In the genomic region with DNA sequence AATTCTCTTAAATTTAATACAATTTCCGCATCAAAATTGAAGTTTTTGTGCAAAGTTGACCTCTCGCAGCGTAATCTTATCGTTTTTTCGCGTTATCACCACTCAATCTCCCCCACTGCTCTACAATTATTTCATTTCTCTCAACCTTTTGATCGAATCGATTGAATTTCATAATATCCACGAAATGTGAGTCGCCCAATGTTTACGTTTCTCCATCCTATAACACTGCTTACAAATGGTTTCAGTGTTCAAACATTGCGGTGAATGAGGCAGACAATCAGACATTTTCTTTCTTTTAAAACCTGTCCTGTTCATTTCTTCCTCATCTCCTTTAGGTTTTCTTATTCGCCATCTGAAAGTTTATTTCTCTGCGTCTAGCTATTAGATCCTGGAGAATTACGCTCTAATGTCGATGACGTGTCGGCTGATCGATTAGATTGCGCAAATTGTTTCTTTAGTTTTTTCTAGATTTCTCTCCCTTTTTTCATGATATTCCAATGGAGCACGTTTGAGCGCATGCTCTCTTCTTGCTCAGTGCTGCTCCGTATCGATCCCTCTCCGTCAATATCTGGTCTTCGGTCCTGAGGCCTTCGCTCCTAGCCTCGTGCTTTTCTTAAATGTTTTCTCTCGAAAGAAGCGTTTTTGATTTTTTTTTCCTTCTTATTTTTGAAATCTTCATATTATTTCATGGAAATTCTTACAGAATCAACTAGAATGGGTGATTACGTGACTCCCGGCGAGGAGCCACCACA, we compare ENCODE assay signal across 5 worm cellular contexts.
TF ChIP-seq lines count a peak whose summit lies in the region.

unc-32 (plus strand) TSS at position 702 of the 752 bp plus-strand sequence.

TF ChIP-seq in whole organism, L1 larva, 84 proteins besides CTCF, POLR2A, EP300 and RAD21 (continued from another document and continues in another):
- TF ChIP-seq efl-1 (optimal IDR thresholded peaks at IDR 0.05; lab: Kevin White, UChicago) (peak; percentile 39 to 40), efl-1 (GFP tag; optimal IDR thresholded peaks at IDR 0.05 in 1 of 2; lab: Kevin White, UChicago) (peak; percentile 35 to 37), ceh-90 (tag; optimal IDR thresholded peaks at IDR 0.05; lab: Kevin White, UChicago) (no peak), ztf-4 (tag; optimal IDR thresholded peaks at IDR 0.05; lab: Kevin White, UChicago) (no peak), mdl-1 (tag; optimal IDR thresholded peaks at IDR 0.05; lab: Kevin White, UChicago) (peak in 1 of 2 experiments; percentile 18), nhr-11 (tag; optimal IDR thresholded peaks at IDR 0.05; lab: Kevin White, UChicago) (no peak), Y116A8C.19 (tag; optimal IDR thresholded peaks at IDR 0.05; lab: Kevin White, UChicago; ENCODE audit: borderline replicate concordance) (no peak), ceh-63 (GFP tag; optimal IDR thresholded peaks at IDR 0.05; lab: Kevin White, UChicago) (no peak), ceh-88 (GFP tag; IDR thresholded peaks at IDR 0.05; lab: Robert Waterston, UW) (no peak), ceh-8 (GFP tag; optimal IDR thresholded peaks at IDR 0.05; lab: Kevin White, UChicago) (no peak), lin-14 (GFP tag; optimal IDR thresholded peaks at IDR 0.05; lab: Kevin White, UChicago) (peak; percentile 84), nhr-19 (GFP tag; conservative IDR thresholded peaks at IDR 0.05; lab: Robert Waterston, UW) (no peak), nhr-77 (tag; optimal IDR thresholded peaks at IDR 0.05; lab: Kevin White, UChicago) (no peak), fkh-4 (tag; optimal IDR thresholded peaks at IDR 0.05; lab: Kevin White, UChicago; ENCODE audit: borderline replicate concordance) (no peak), nhr-237 (tag; optimal IDR thresholded peaks at IDR 0.05; lab: Kevin White, UChicago) (no peak), swsn-7 (tag; optimal IDR thresholded peaks at IDR 0.05; lab: Kevin White, UChicago) (peak; percentile 35), ets-5 (GFP tag; IDR thresholded peaks at IDR 0.05; lab: Robert Waterston, UW) (no peak), unc-86 (tag; optimal IDR thresholded peaks at IDR 0.05; lab: Kevin White, UChicago) (peak; percentile 40), fkh-10 (GFP tag; optimal IDR thresholded peaks at IDR 0.05; lab: Kevin White, UChicago) (peak; percentile 33), lin-13 (GFP tag; optimal IDR thresholded peaks at IDR 0.05; lab: Kevin White, UChicago) (no peak), lin-39 (tag; optimal IDR thresholded peaks at IDR 0.05; lab: Kevin White, UChicago) (no peak), nhr-76 (tag; optimal IDR thresholded peaks at IDR 0.05; lab: Kevin White, UChicago) (no peak), lin-35 (GFP tag; optimal IDR thresholded peaks at IDR 0.05; lab: Kevin White, UChicago) (peak; percentile 41 to 47), nhr-90 (tag; optimal IDR thresholded peaks at IDR 0.05; lab: Kevin White, UChicago; ENCODE audit: poor library complexity) (no peak)

TF ChIP-seq in whole organism, L2 larva, 48 proteins besides CTCF, POLR2A, EP300 and RAD21 (continued from another document and continues in another):
- TF ChIP-seq ZK546.5 (tag; optimal IDR thresholded peaks at IDR 0.05; lab: Kevin White, UChicago), result no peak
- TF ChIP-seq ztf-11 (tag; optimal IDR thresholded peaks at IDR 0.05; lab: Kevin White, UChicago), result no peak
- peak; percentile 34 to 83 for TF ChIP-seq lsy-2 (tag; optimal IDR thresholded peaks at IDR 0.05; lab: Kevin White, UChicago)
- TF ChIP-seq aly-2 (tag; optimal IDR thresholded peaks at IDR 0.05; lab: Kevin White, UChicago), result no peak
- TF ChIP-seq mab-5 (tag; optimal IDR thresholded peaks at IDR 0.05; lab: Kevin White, UChicago), result no peak
- peak; percentile 94 for TF ChIP-seq crh-2 (tag; optimal IDR thresholded peaks at IDR 0.05; lab: Kevin White, UChicago)
- TF ChIP-seq peb-1 (tag; optimal IDR thresholded peaks at IDR 0.05; lab: Kevin White, UChicago), result no peak
- no peak for TF ChIP-seq lin-39 (tag; optimal IDR thresholded peaks at IDR 0.05; lab: Kevin White, UChicago)
- no peak for TF ChIP-seq nhr-77 (tag; optimal IDR thresholded peaks at IDR 0.05; lab: Kevin White, UChicago)
- peak; percentile 70 for TF ChIP-seq unc-55 (GFP tag; optimal IDR thresholded peaks at IDR 0.05; lab: Kevin White, UChicago)
- no peak for TF ChIP-seq nhr-12 (tag; optimal IDR thresholded peaks at IDR 0.05; lab: Kevin White, UChicago)
- TF ChIP-seq nhr-237 (tag; optimal IDR thresholded peaks at IDR 0.05; lab: Kevin White, UChicago), result no peak
- peak in 1 of 2 experiments; percentile 69 for TF ChIP-seq mdl-1 (tag; optimal IDR thresholded peaks at IDR 0.05; lab: Kevin White, UChicago)
- TF ChIP-seq nhr-11 (tag; optimal IDR thresholded peaks at IDR 0.05; lab: Kevin White, UChicago), result no peak
- no peak for TF ChIP-seq F13H6.1 (tag; optimal IDR thresholded peaks at IDR 0.05; lab: Kevin White, UChicago)
- TF ChIP-seq egl-27 (tag; optimal IDR thresholded peaks at IDR 0.05; lab: Kevin White, UChicago), result peak; percentile 29
- no peak for TF ChIP-seq unc-62 (GFP tag; optimal IDR thresholded peaks at IDR 0.05; lab: Kevin White, UChicago)
- no peak for TF ChIP-seq ceh-82 (tag; optimal IDR thresholded peaks at IDR 0.05; lab: Kevin White, UChicago)
- TF ChIP-seq nhr-129 (tag; optimal IDR thresholded peaks at IDR 0.05; lab: Kevin White, UChicago), result peak; percentile 62
- TF ChIP-seq fos-1 (tag; optimal IDR thresholded peaks at IDR 0.05; lab: Kevin White, UChicago), result peak; percentile 6
- no peak for TF ChIP-seq nhr-23 (tag; optimal IDR thresholded peaks at IDR 0.05; lab: Kevin White, UChicago)
- no peak for TF ChIP-seq mbf-1 (tag; optimal IDR thresholded peaks at IDR 0.05; lab: Kevin White, UChicago)
- no peak for TF ChIP-seq ztf-4 (tag; optimal IDR thresholded peaks at IDR 0.05; lab: Kevin White, UChicago)
- TF ChIP-seq unc-39 (tag; optimal IDR thresholded peaks at IDR 0.05; lab: Kevin White, UChicago), result no peak
- no peak for TF ChIP-seq elt-3 (tag; optimal IDR thresholded peaks at IDR 0.05; lab: Kevin White, UChicago)
- no peak for TF ChIP-seq nhr-25 (tag; optimal IDR thresholded peaks at IDR 0.05; lab: Kevin White, UChicago)
- no peak for TF ChIP-seq ceh-16 (tag; optimal IDR thresholded peaks at IDR 0.05; lab: Kevin White, UChicago)

TF ChIP-seq in whole organism, L3 larva, 47 proteins besides CTCF, POLR2A, EP300 and RAD21 (continued from another document):
- peak; percentile 19 for TF ChIP-seq nhr-25 (tag; optimal IDR thresholded peaks at IDR 0.05; lab: Kevin White, UChicago)
- peak; percentile 44 for TF ChIP-seq sea-2 (GFP tag; optimal IDR thresholded peaks at IDR 0.05; lab: Kevin White, UChicago)
- peak; percentile 33 for TF ChIP-seq elt-2 (tag; optimal IDR thresholded peaks at IDR 0.05; lab: Kevin White, UChicago)
- TF ChIP-seq ama-1 (optimal IDR thresholded peaks at IDR 0.05; lab: Kevin White, UChicago), result no peak
- peak; percentile 80 for TF ChIP-seq lin-39 (tag; optimal IDR thresholded peaks at IDR 0.05; lab: Kevin White, UChicago)
- TF ChIP-seq ztf-11 (tag; optimal IDR thresholded peaks at IDR 0.05; lab: Kevin White, UChicago), result no peak

TF ChIP-seq in whole organism, L4 larva, 104 proteins besides CTCF, POLR2A, EP300 and RAD21 (continued from another document):
- peak; percentile 59 for TF ChIP-seq mep-1 (tag; optimal IDR thresholded peaks at IDR 0.05; lab: Kevin White, UChicago)
- TF ChIP-seq hif-1 (tag; optimal IDR thresholded peaks at IDR 0.05; lab: Kevin White, UChicago), result peak in 1 of 2 experiments; percentile 47
- peak; percentile 54 for TF ChIP-seq fkh-10 (GFP tag; optimal IDR thresholded peaks at IDR 0.05; lab: Kevin White, UChicago)
- TF ChIP-seq ces-1 (GFP tag; optimal IDR thresholded peaks at IDR 0.05; lab: Kevin White, UChicago), result peak; percentile 38
- no peak for TF ChIP-seq daf-16 (GFP tag; optimal IDR thresholded peaks at IDR 0.05; lab: Kevin White, UChicago)
- TF ChIP-seq daf-16 (tag; optimal IDR thresholded peaks at IDR 0.05; lab: Kevin White, UChicago), result peak; percentile 21
- TF ChIP-seq dpl-1 (GFP tag; optimal IDR thresholded peaks at IDR 0.05; lab: Kevin White, UChicago), result peak; percentile 46
- TF ChIP-seq madf-9 (GFP tag; conservative IDR thresholded peaks at IDR 0.05; lab: Robert Waterston, UW), result no peak
- no peak for TF ChIP-seq lin-29 (GFP tag; IDR thresholded peaks at IDR 0.05; lab: Robert Waterston, UW)
- TF ChIP-seq jun-1 (tag; optimal IDR thresholded peaks at IDR 0.05; lab: Kevin White, UChicago), result no peak
- TF ChIP-seq lin-38 (GFP tag; IDR thresholded peaks at IDR 0.05; lab: Robert Waterston, UW), result peak; percentile 36
- TF ChIP-seq aha-1 (tag; lab: Kevin White, UChicago), result peak; percentile 24
- TF ChIP-seq ctbp-1 (GFP tag; IDR thresholded peaks at IDR 0.05; lab: Robert Waterston, UW), result peak; percentile 53; the same call in 1 of the 2 replicates
- no peak for TF ChIP-seq vab-7 (GFP tag; IDR thresholded peaks at IDR 0.05; lab: Robert Waterston, UW)
- no peak for TF ChIP-seq nhr-28 (tag; optimal IDR thresholded peaks at IDR 0.05; lab: Kevin White, UChicago)
- TF ChIP-seq set-16 (GFP tag; IDR thresholded peaks at IDR 0.05; lab: Robert Waterston, UW), result 0 out of 2 replicates have a peak, but pooled peaks have one; percentile 5
- peak; percentile 1 for TF ChIP-seq F37D6.2 (tag; optimal IDR thresholded peaks at IDR 0.05; lab: Kevin White, UChicago)
- peak; percentile 46; the same call in 1 of the 2 replicates for TF ChIP-seq hmg-1.1 (GFP tag; IDR thresholded peaks at IDR 0.05; lab: Robert Waterston, UW)
- TF ChIP-seq F44E2.7 (GFP tag; IDR thresholded peaks at IDR 0.05; lab: Robert Waterston, UW), result no peak
- TF ChIP-seq dmd-6 (GFP tag; IDR thresholded peaks at IDR 0.05; lab: Robert Waterston, UW), result peak; percentile 19; the same call in 1 of the 2 replicates
- TF ChIP-seq mes-2 (tag; optimal IDR thresholded peaks at IDR 0.05; lab: Kevin White, UChicago; ENCODE audit: poor library complexity, severe bottlenecking), result peak; percentile 50
- TF ChIP-seq lsy-2 (tag; optimal IDR thresholded peaks at IDR 0.05; lab: Kevin White, UChicago), result peak; percentile 68 to 88
- no peak for TF ChIP-seq F10B5.3 (tag; optimal IDR thresholded peaks at IDR 0.05; lab: Kevin White, UChicago)
- 0 out of 2 replicates have a peak, but pooled peaks have one; percentile 50 for TF ChIP-seq ceh-20 (GFP tag; IDR thresholded peaks at IDR 0.05; lab: Robert Waterston, UW)

TF ChIP-seq in whole organism, young adult, 124 proteins besides CTCF, POLR2A, EP300 and RAD21 (continued from another document):
- no peak for TF ChIP-seq B0336.3 (GFP tag; IDR thresholded peaks at IDR 0.05; lab: Robert Waterston, UW)
- no peak for TF ChIP-seq egl-18 (GFP tag; IDR thresholded peaks at IDR 0.05; lab: Robert Waterston, UW)
- no peak for TF ChIP-seq nfya-1 (tag; optimal IDR thresholded peaks at IDR 0.05; lab: Kevin White, UChicago; ENCODE audit: borderline replicate concordance, insufficient read depth)
- TF ChIP-seq athp-1 (tag; optimal IDR thresholded peaks at IDR 0.05; lab: Kevin White, UChicago), result peak; percentile 22
- TF ChIP-seq hmg-20 (GFP tag; IDR thresholded peaks at IDR 0.05; lab: Robert Waterston, UW), result no peak
- TF ChIP-seq madf-3 (GFP tag; IDR thresholded peaks at IDR 0.05; lab: Robert Waterston, UW), result no peak
- TF ChIP-seq let-526 (GFP tag; IDR thresholded peaks at IDR 0.05; lab: Robert Waterston, UW), result no peak
- TF ChIP-seq D2030.7 (GFP tag; IDR thresholded peaks at IDR 0.05; lab: Robert Waterston, UW), result no peak
- TF ChIP-seq ztf-18 (tag; optimal IDR thresholded peaks at IDR 0.05; lab: Kevin White, UChicago), result no peak
- peak; percentile 18 for TF ChIP-seq lin-40 (tag; optimal IDR thresholded peaks at IDR 0.05; lab: Kevin White, UChicago)
- TF ChIP-seq ceh-27 (GFP tag; optimal IDR thresholded peaks at IDR 0.05; lab: Kevin White, UChicago), result no peak
- TF ChIP-seq chd-7 (tag; optimal IDR thresholded peaks at IDR 0.05; lab: Kevin White, UChicago), result peak; percentile 21
- no peak for TF ChIP-seq efl-1 (GFP tag; optimal IDR thresholded peaks at IDR 0.05; lab: Kevin White, UChicago)
- no peak for TF ChIP-seq aptf-2 (GFP tag; conservative IDR thresholded peaks at IDR 0.05; lab: Robert Waterston, UW)
- peak; percentile 68 for TF ChIP-seq cebp-1 (GFP tag; IDR thresholded peaks at IDR 0.05; lab: Robert Waterston, UW)
- peak; percentile 84 for TF ChIP-seq cebp-1 (tag; optimal IDR thresholded peaks at IDR 0.05; lab: Kevin White, UChicago)
- peak in 1 of 3 experiments; percentile 53 for TF ChIP-seq lin-35 (GFP tag; optimal IDR thresholded peaks at IDR 0.05; lab: Kevin White, UChicago)
- no peak for TF ChIP-seq ccch-3 (GFP tag; optimal IDR thresholded peaks at IDR 0.05; lab: Kevin White, UChicago)
- no peak for TF ChIP-seq Y95B8A.8 (GFP tag; IDR thresholded peaks at IDR 0.05; lab: Robert Waterston, UW)
- TF ChIP-seq ceh-58 (GFP tag; IDR thresholded peaks at IDR 0.05; lab: Robert Waterston, UW), result no peak
- no peak for TF ChIP-seq unc-130 (GFP tag; optimal IDR thresholded peaks at IDR 0.05; lab: Kevin White, UChicago)
TF ChIP-seq in whole organism, young adult: peak in this region for 14.
